Fruit fly (Drosophila melanogaster) whole organism, adult: Measurements from ENCODE around the gene CG32061.
A peak's percentile ranks its signal among the peaks of the same experiment; 100 is the strongest.

ENCODE experiments used
- CG11617 ChIP-seq: fragments of 200-800 bp; sonication (Bioruptor generic); optimal IDR thresholded peaks from 2 replicates; lab custom pipeline; 2017; ENCODE audit warnings: mild to moderate bottlenecking, missing biosample characterization, missing genetic modification reagents, missing genetic modification characterization
- CG12768 ChIP-seq: fragments of 200-800 bp; sonication (Bioruptor generic); optimal IDR thresholded peaks from 2 replicates; lab custom pipeline; 2017; ENCODE audit warnings: missing biosample characterization, missing genetic modification characterization, mild to moderate bottlenecking, moderate library complexity, missing genetic modification reagents
- CG33017 ChIP-seq: fragments of 200-800 bp; sonication (Bioruptor generic); optimal IDR thresholded peaks from 2 replicates; lab custom pipeline; 2018; ENCODE audit warnings: missing biosample characterization, mild to moderate bottlenecking, missing genetic modification characterization, moderate library complexity
- CG5204 ChIP-seq: fragments of 200-800 bp; sonication (Bioruptor generic); optimal IDR thresholded peaks from 2 replicates; lab custom pipeline; 2016; ENCODE audit warnings: missing biosample characterization, missing genetic modification characterization
- CG7045 ChIP-seq: fragments of 200-800 bp; sonication (Bioruptor generic); optimal IDR thresholded peaks from 2 replicates; lab custom pipeline; 2017; ENCODE audit warnings: missing biosample characterization, mild to moderate bottlenecking, missing genetic modification characterization
- CG7101 ChIP-seq: fragments of 200-800 bp; sonication (Bioruptor generic); optimal IDR thresholded peaks from 2 replicates; lab custom pipeline; 2018; ENCODE audit warnings: missing biosample characterization, mild to moderate bottlenecking, missing genetic modification characterization, moderate library complexity
- Clk ChIP-seq: fragments of 200-800 bp; sonication (Bioruptor generic); optimal IDR thresholded peaks from 2 replicates; lab custom pipeline; 2017; ENCODE audit warnings: missing biosample characterization, missing genetic modification characterization
- Crg-1 ChIP-seq: fragments of 200-800 bp; sonication (Bioruptor generic); optimal IDR thresholded peaks from 2 replicates; lab custom pipeline; 2016; ENCODE audit warnings: missing biosample characterization, missing genetic modification characterization
- Hr96 ChIP-seq: fragments of 200-800 bp; sonication (Bioruptor generic); optimal IDR thresholded peaks from 2 replicates; lab custom pipeline; 2016; ENCODE audit warnings: missing biosample characterization, missing genetic modification characterization
- Mnt ChIP-seq: fragments of 200-800 bp; sonication (Bioruptor generic); optimal IDR thresholded peaks from 2 replicates; lab custom pipeline; 2016; ENCODE audit warnings: missing biosample characterization, mild to moderate bottlenecking, missing genetic modification characterization
- bab1 ChIP-seq: fragments of 200-800 bp; sonication (Bioruptor generic); optimal IDR thresholded peaks from 3 replicates; lab custom pipeline; 2019; ENCODE audit warnings: missing biosample characterization, mild to moderate bottlenecking, missing genetic modification characterization, moderate library complexity
- cic ChIP-seq: fragments of 200-800 bp; sonication (Bioruptor generic); optimal IDR thresholded peaks from 2 replicates; lab custom pipeline; 2017; ENCODE audit warnings: missing biosample characterization, mild to moderate bottlenecking, missing genetic modification characterization, moderate library complexity
- cnc ChIP-seq, 2 experiments: fragments of >200 bp; optimal IDR thresholded peaks; 2 replicates each; lab custom pipeline; 2017
- kay ChIP-seq: fragments of 200-800 bp; sonication (Bioruptor generic); peaks from one replicate; lab custom pipeline; 2016; ENCODE audit warnings: missing biosample characterization, missing genetic modification characterization, borderline replicate concordance
- ovo ChIP-seq: fragments of 200-800 bp; sonication (Bioruptor generic); optimal IDR thresholded peaks from 2 replicates; lab custom pipeline; 2016; ENCODE audit warnings: missing biosample characterization, missing genetic modification characterization
- pad ChIP-seq: fragments of 200-800 bp; sonication (Bioruptor generic); optimal IDR thresholded peaks from 3 replicates; lab custom pipeline; 2017; ENCODE audit warnings: missing biosample characterization, missing genetic modification characterization, mild to moderate bottlenecking, moderate library complexity, missing genetic modification reagents
- tj ChIP-seq: fragments of 200-800 bp; sonication (Bioruptor generic); optimal IDR thresholded peaks from 3 replicates; lab custom pipeline; 2017; ENCODE audit warnings: missing biosample characterization, mild to moderate bottlenecking, missing genetic modification characterization, moderate library complexity
- toe ChIP-seq: fragments of 200-800 bp; sonication (Bioruptor generic); optimal IDR thresholded peaks from 2 replicates; lab custom pipeline; 2016; ENCODE audit warnings: missing biosample characterization, missing genetic modification characterization

Gene CG32061

dm6 chr3L:10495882-10496654, 32.5 kb downstream of the CG32061 start:
- TF ChIP-seq Mnt (GFP tag; lab: Kevin White, UChicago) (no peak), Hr96 (GFP tag; lab: Kevin White, UChicago) (no peak), CG11617 (no peak), CG7101 (tag; lab: Kevin White, UChicago) (no peak), tj (no peak), Crg-1 (no peak), kay (GFP tag; lab: Kevin White, UChicago) (no peak), cnc (optimal IDR thresholded peaks at IDR 0.05; lab: Kevin White, UChicago) (no peak), ovo (GFP tag; lab: Kevin White, UChicago) (no peak), CG7045 (no peak), bab1 (GFP tag; lab: Kevin White, UChicago) (no peak)

- TF ChIP-seq cnc (optimal IDR thresholded peaks at IDR 0.05; lab: Kevin White, UChicago): no peak
- no peak for TF ChIP-seq Clk (GFP tag; lab: Kevin White, UChicago)
- TF ChIP-seq CG5204 (GFP tag; lab: Kevin White, UChicago): peak; percentile 58
- peak; percentile 60 for TF ChIP-seq CG7045
- TF ChIP-seq ovo (GFP tag; lab: Kevin White, UChicago): no peak
- TF ChIP-seq CG33017: peak; percentile 43
- TF ChIP-seq Hr96 (GFP tag; lab: Kevin White, UChicago): peak; percentile 20
- peak; percentile 25 for TF ChIP-seq CG12768 (GFP tag; lab: Kevin White, UChicago)
- TF ChIP-seq CG7101 (tag; lab: Kevin White, UChicago): peak; percentile 9
Measured at dm6 chr3L:10504607-10505006, 41.0 kb downstream of the CG32061 start.

dm6 chr3L:10507971-10508370, 44.4 kb downstream of the CG32061 start:
- TF ChIP-seq bab1 (GFP tag; lab: Kevin White, UChicago) (no peak), cic (GFP tag; lab: Kevin White, UChicago) (no peak)

dm6 chr3L:10513412-10513811, 49.8 kb downstream of the CG32061 start:
- TF ChIP-seq tj (no peak), Crg-1 (no peak), Mnt (GFP tag; lab: Kevin White, UChicago) (no peak), CG33017 (no peak), cnc (optimal IDR thresholded peaks at IDR 0.05; lab: Kevin White, UChicago) (no peak), CG7045 (no peak), CG11617 (no peak), toe (GFP tag; lab: Kevin White, UChicago) (no peak), pad (GFP tag; lab: Kevin White, UChicago) (no peak), bab1 (GFP tag; lab: Kevin White, UChicago) (no peak), cic (GFP tag; lab: Kevin White, UChicago) (no peak), Clk (GFP tag; lab: Kevin White, UChicago) (no peak), ovo (GFP tag; lab: Kevin White, UChicago) (no peak), Hr96 (GFP tag; lab: Kevin White, UChicago) (no peak), CG7101 (tag; lab: Kevin White, UChicago) (no peak)
